Fruit fly (Drosophila melanogaster): Measurements from ENCODE around the gene CG33099.

Gene CG33099

DNA sequence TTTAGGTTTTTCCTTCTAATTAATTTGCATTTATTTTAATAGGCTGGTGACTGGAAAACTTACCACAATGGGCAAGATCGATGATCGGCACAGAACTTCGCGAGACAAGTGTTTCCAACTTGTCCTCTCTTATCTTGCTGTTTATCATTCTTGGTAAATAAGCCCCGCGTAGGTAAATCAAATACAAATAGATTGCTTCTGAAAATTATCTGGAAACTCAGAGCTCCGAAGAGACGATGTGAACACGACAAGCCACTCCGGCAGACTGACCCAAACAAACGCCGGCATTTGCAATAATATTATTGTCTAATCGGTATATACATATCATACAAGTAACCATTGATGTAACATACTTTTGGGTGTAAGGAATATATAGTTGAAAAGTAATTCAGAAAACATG is at the start of gene CG33099 (continued):
- TF ChIP-seq GATAe (GFP tag; conservative IDR thresholded peaks at IDR 0.05) (peak; percentile 64; the same call in 1 of the 2 replicates), Doc2 (GFP tag; IDR thresholded peaks at IDR 0.05) (no peak), CG9932 (GFP tag; IDR thresholded peaks at IDR 0.05) (no peak), bsh (GFP tag; optimal IDR thresholded peaks at IDR 0.05) (peak in 1 of 2 experiments; percentile 29), CG1529 (GFP tag; optimal IDR thresholded peaks at IDR 0.05) (no peak), vvl (GFP tag; IDR thresholded peaks at IDR 0.05) (peak; percentile 47; the same call in 1 of the 2 replicates), nerfin-1 (tag; optimal IDR thresholded peaks at IDR 0.05) (no peak), Adf1 (GFP tag; IDR thresholded peaks at IDR 0.05) (peak; percentile 35; the same call in 1 of the 2 replicates), lab (GFP tag; optimal IDR thresholded peaks at IDR 0.05) (peak; percentile 77), Blimp-1 (GFP tag; optimal IDR thresholded peaks at IDR 0.05) (peak; percentile 34), CG4424 (GFP tag; optimal IDR thresholded peaks at IDR 0.05) (no peak), CG1233 (GFP tag; optimal IDR thresholded peaks at IDR 0.05) (peak; percentile 67), CHES-1-like (GFP tag; optimal IDR thresholded peaks at IDR 0.05) (peak; percentile 40), Spps (tag; optimal IDR thresholded peaks at IDR 0.05) (no peak), Hr3 (GFP tag; optimal IDR thresholded peaks at IDR 0.05) (no peak), CrebB (tag; optimal IDR thresholded peaks at IDR 0.05) (peak; percentile 64), CG1792 (GFP tag; optimal IDR thresholded peaks at IDR 0.05) (peak; percentile 30), da (GFP tag; optimal IDR thresholded peaks at IDR 0.05) (no peak), CG3065 (GFP tag; optimal IDR thresholded peaks at IDR 0.05) (no peak), bab2 (GFP tag; optimal IDR thresholded peaks at IDR 0.05) (peak; percentile 24), oc (tag; optimal IDR thresholded peaks at IDR 0.05) (no peak), CG3281 (GFP tag; optimal IDR thresholded peaks at IDR 0.05) (peak; percentile 57), Kr (GFP tag; optimal IDR thresholded peaks at IDR 0.05) (no peak), CG15601 (tag; optimal IDR thresholded peaks at IDR 0.05) (no peak), salm (tag; optimal IDR thresholded peaks at IDR 0.05) (no peak), CG6765 (GFP tag; optimal IDR thresholded peaks at IDR 0.05) (no peak), CG18476 (GFP tag; optimal IDR thresholded peaks at IDR 0.05) (no peak), Sry-β (GFP tag; optimal IDR thresholded peaks at IDR 0.05) (no peak), pnt (GFP tag; optimal IDR thresholded peaks at IDR 0.05) (no peak), lola (GFP tag; optimal IDR thresholded peaks at IDR 0.05) (peak in 1 of 3 experiments; percentile 7), CG1024 (GFP tag; IDR thresholded peaks at IDR 0.05) (peak; percentile 27; the same call in 1 of the 2 replicates), CG7745 (tag; optimal IDR thresholded peaks at IDR 0.05) (no peak), dpn (GFP tag; optimal IDR thresholded peaks at IDR 0.05) (no peak), crol (GFP tag; IDR thresholded peaks at IDR 0.05) (no peak), Sry-δ (GFP tag; optimal IDR thresholded peaks at IDR 0.05) (peak; percentile 8), zfh2 (GFP tag; optimal IDR thresholded peaks at IDR 0.05) (no peak), ERR (GFP tag; optimal IDR thresholded peaks at IDR 0.05) (no peak), CG17612 (GFP tag; IDR thresholded peaks at IDR 0.05) (no peak), rib (GFP tag; IDR thresholded peaks at IDR 0.05) (peak; percentile 44; the same call in 1 of the 2 replicates), cwo (GFP tag; optimal IDR thresholded peaks at IDR 0.05) (no peak), pho (GFP tag; optimal IDR thresholded peaks at IDR 0.05) (peak; percentile 55), CG17802 (tag; optimal IDR thresholded peaks at IDR 0.05) (no peak), CG13894 (tag; optimal IDR thresholded peaks at IDR 0.05) (peak; percentile 23)

Measured in whole organism, embryonic.